Worm (Caenorhabditis elegans) whole organism, young adult: ENCODE measurements around the gene sre-48.

Experiments
- Y53F4B.3 ChIP-seq: fragments of 200-800 bp; sonication (Bioruptor generic); IDR thresholded peaks from 2 replicates; pipeline ENCODE4 v1.3.6; 2022; ENCODE audit warnings: missing genetic modification reagents, missing genetic modification characterization, missing compliant biosample characterization
- aptf-2 ChIP-seq: fragments of 200-800 bp; sonication (Bioruptor generic); conservative IDR thresholded peaks from 2 replicates; pipeline ENCODE4 v1.3.6; 2022; ENCODE audit warnings: missing genetic modification reagents, missing genetic modification characterization, missing compliant biosample characterization
- nhr-120 ChIP-seq: fragments of 200-800 bp; sonication (Bioruptor generic); IDR thresholded peaks from 2 replicates; pipeline ENCODE4 v1.3.6; 2022; ENCODE audit warnings: missing genetic modification characterization, missing compliant biosample characterization
- pha-4 ChIP-seq: fragments of 150-350 bp; sonication (generic microtip); optimal IDR thresholded peaks from 2 replicates; lab custom pipeline; 2014; ENCODE audit warnings: missing biosample characterization, missing genetic modification reagents, missing genetic modification characterization
- tbx-9 ChIP-seq: sonication (generic microtip); optimal IDR thresholded peaks from 2 replicates; lab custom pipeline; 2016; ENCODE audit warnings: borderline replicate concordance, missing genetic modification characterization, inconsistent platforms, missing compliant biosample characterization
- unc-130 ChIP-seq: sonication (generic microtip); optimal IDR thresholded peaks from 2 replicates; lab custom pipeline; 2016; ENCODE audit warnings: missing genetic modification reagents, missing genetic modification characterization, missing compliant biosample characterization

- TF ChIP-seq unc-130 (GFP tag; lab: Kevin White, UChicago) (no peak), nhr-120 (GFP tag; lab: Robert Waterston, UW) (no peak), pha-4 (no peak), aptf-2 (GFP tag; lab: Robert Waterston, UW) (no peak), Y53F4B.3 (GFP tag; lab: Robert Waterston, UW) (no peak), tbx-9 (tag; lab: Kevin White, UChicago) (no peak)
Observed at ce11 chrII:13982247-13982646, 2.6 kb upstream of the sre-48 start.
